Fruit fly (Drosophila melanogaster) whole organism, pupa: ENCODE data around the gene Rtca.

ENCODE experiments used
- CG12605 ChIP-seq: fragments of 200-800 bp; sonication (Bioruptor generic); IDR thresholded peaks from 2 replicates; pipeline ENCODE4 v1.3.6; 2022; ENCODE audit warnings: missing biosample characterization, missing genetic modification characterization
- CG13204 ChIP-seq: fragments of 200-800 bp; sonication (Bioruptor generic); optimal IDR thresholded peaks from 2 replicates; lab custom pipeline; 2018; ENCODE audit warnings: missing biosample characterization, mild to moderate bottlenecking, missing genetic modification characterization, moderate library complexity
- CG32121 ChIP-seq: fragments of 200-800 bp; sonication (Bioruptor generic); IDR thresholded peaks from 2 replicates; pipeline ENCODE4 v1.3.6; 2022; ENCODE audit warnings: missing biosample characterization, missing genetic modification characterization
- CG8301 ChIP-seq: fragments of 200-800 bp; sonication (Bioruptor generic); optimal IDR thresholded peaks from 2 replicates; lab custom pipeline; 2018; ENCODE audit warnings: missing biosample characterization, mild to moderate bottlenecking, missing genetic modification characterization
- D1 ChIP-seq: fragments of 200-800 bp; sonication (Bioruptor generic); optimal IDR thresholded peaks from 2 replicates; lab custom pipeline; 2018; ENCODE audit warnings: missing biosample characterization, mild to moderate bottlenecking, missing genetic modification characterization, moderate library complexity
- EcR ChIP-seq: fragments of 200-800 bp; sonication (Bioruptor generic); optimal IDR thresholded peaks from 3 replicates; lab custom pipeline; 2019; ENCODE audit warnings: missing biosample characterization, missing genetic modification characterization, mild to moderate bottlenecking, moderate library complexity, missing genetic modification reagents
- gl ChIP-seq: fragments of 200-800 bp; sonication (Bioruptor generic); optimal IDR thresholded peaks from 2 replicates; lab custom pipeline; 2018; ENCODE audit warnings: missing biosample characterization, mild to moderate bottlenecking, missing genetic modification characterization
- rn ChIP-seq: fragments of 200-800 bp; sonication (Bioruptor generic); IDR thresholded peaks from 2 replicates; pipeline ENCODE4 v1.3.6; 2022; ENCODE audit warnings: missing biosample characterization, missing genetic modification characterization

- TF ChIP-seq EcR (GFP tag; lab: Kevin White, UChicago) (no peak), CG13204 (GFP tag; lab: Kevin White, UChicago) (peak; percentile 26), D1 (tag; lab: Kevin White, UChicago) (no peak), CG32121 (GFP tag; lab: Robert Waterston, UW) (no peak), CG8301 (no peak), CG12605 (no peak), rn (GFP tag; lab: Robert Waterston, UW) (no peak), gl (tag; lab: Kevin White, UChicago) (no peak)
Measured at dm6 chrX:2043660-2044397, 28.4 kb upstream of the Rtca start, which contains the start of gene CG4325.
